Worm (Caenorhabditis elegans) whole organism, L3 larva: ENCODE results near the gene calu-1.

ENCODE experiments used
- R02D3.7 ChIP-seq: fragments of 150-350 bp; optimal IDR thresholded peaks from 2 replicates; lab custom pipeline; 2014; ENCODE audit warnings: missing biosample characterization, missing genetic modification characterization
- ZK546.5 ChIP-seq: sonication (generic microtip); optimal IDR thresholded peaks from 2 replicates; lab custom pipeline; 2017; ENCODE audit warnings: missing biosample characterization, missing genetic modification characterization
- aly-2 ChIP-seq: fragments of 150-350 bp; optimal IDR thresholded peaks from 2 replicates; lab custom pipeline; 2014; ENCODE audit warnings: missing biosample characterization, missing genetic modification characterization
- ceh-16 ChIP-seq: sonication (generic microtip); optimal IDR thresholded peaks from 2 replicates; lab custom pipeline; 2017; ENCODE audit warnings: missing biosample characterization, missing genetic modification characterization
- ceh-28 ChIP-seq: fragments of 150-350 bp; optimal IDR thresholded peaks from 2 replicates; lab custom pipeline; 2014; ENCODE audit warnings: missing biosample characterization, missing genetic modification reagents, missing genetic modification characterization
- ceh-9 ChIP-seq: sonication (generic microtip); optimal IDR thresholded peaks from 2 replicates; lab custom pipeline; 2018; ENCODE audit warnings: missing biosample characterization, missing genetic modification characterization
- daf-12 ChIP-seq: fragments of 150-350 bp; optimal IDR thresholded peaks from 2 replicates; lab custom pipeline; 2014; ENCODE audit warnings: missing biosample characterization, missing genetic modification reagents, missing genetic modification characterization
- egl-27 ChIP-seq: sonication (generic microtip); optimal IDR thresholded peaks from 4 replicates; lab custom pipeline; 2017; ENCODE audit warnings: missing biosample characterization, missing genetic modification reagents, missing genetic modification characterization
- egl-5 ChIP-seq: fragments of 150-350 bp; optimal IDR thresholded peaks from 2 replicates; lab custom pipeline; 2017; ENCODE audit warnings: missing biosample characterization, missing genetic modification reagents, missing genetic modification characterization, inconsistent platforms
- elt-1 ChIP-seq: fragments of 150-350 bp; optimal IDR thresholded peaks from 2 replicates; lab custom pipeline; 2014; ENCODE audit warnings: missing biosample characterization, missing genetic modification characterization
- elt-2 ChIP-seq: sonication (generic microtip); optimal IDR thresholded peaks from 2 replicates; lab custom pipeline; 2016; ENCODE audit warnings: missing genetic modification reagents, mild to moderate bottlenecking, missing genetic modification characterization, missing compliant biosample characterization
- fkh-10 ChIP-seq: sonication (generic microtip); optimal IDR thresholded peaks from 2 replicates; lab custom pipeline; 2017; ENCODE audit warnings: missing biosample characterization, missing genetic modification reagents, missing genetic modification characterization
- fkh-2 ChIP-seq: fragments of 150-350 bp; optimal IDR thresholded peaks from 2 replicates; lab custom pipeline; 2014; ENCODE audit warnings: missing biosample characterization, missing genetic modification reagents, missing genetic modification characterization
- fos-1 ChIP-seq: fragments of 150-350 bp; optimal IDR thresholded peaks from 2 replicates; lab custom pipeline; 2014; ENCODE audit warnings: missing biosample characterization, missing genetic modification characterization
- lin-15B ChIP-seq: fragments of 150-350 bp; optimal IDR thresholded peaks from 2 replicates; lab custom pipeline; 2014; ENCODE audit warnings: missing biosample characterization, missing genetic modification characterization
- lin-39 ChIP-seq: fragments of 150-350 bp; optimal IDR thresholded peaks from 2 replicates; lab custom pipeline; 2018; ENCODE audit warnings: missing biosample characterization, missing genetic modification reagents, missing genetic modification characterization
- lsy-12 ChIP-seq: sonication (generic microtip); optimal IDR thresholded peaks from 2 replicates; lab custom pipeline; 2016; ENCODE audit warnings: mild to moderate bottlenecking, missing genetic modification characterization, missing compliant biosample characterization
- mml-1 ChIP-seq: fragments of 150-350 bp; sonication (generic microtip); optimal IDR thresholded peaks from 3 replicates; lab custom pipeline; 2014; ENCODE audit warnings: missing biosample characterization, missing genetic modification characterization
- nfya-1 ChIP-seq: sonication (generic microtip); optimal IDR thresholded peaks from 2 replicates; lab custom pipeline; 2017; ENCODE audit warnings: missing genetic modification characterization, mild to moderate bottlenecking, missing compliant biosample characterization, antibody characterized with exemption, moderate library complexity; ENCODE audit not compliant: insufficient read depth
- nhr-11 ChIP-seq: fragments of 150-350 bp; optimal IDR thresholded peaks from 2 replicates; lab custom pipeline; 2014; ENCODE audit warnings: missing biosample characterization, missing genetic modification characterization
- nhr-23 ChIP-seq: fragments of 150-350 bp; optimal IDR thresholded peaks from 2 replicates; lab custom pipeline; 2014; ENCODE audit warnings: missing biosample characterization, missing genetic modification reagents, missing genetic modification characterization
- nhr-25 ChIP-seq: sonication (generic microtip); optimal IDR thresholded peaks from 2 replicates; lab custom pipeline; 2017; ENCODE audit warnings: missing biosample characterization, missing genetic modification characterization
- nhr-28 ChIP-seq: fragments of 150-350 bp; optimal IDR thresholded peaks from 2 replicates; lab custom pipeline; 2014; ENCODE audit warnings: missing biosample characterization, missing genetic modification characterization
- nhr-43 ChIP-seq: sonication (generic microtip); optimal IDR thresholded peaks from 2 replicates; lab custom pipeline; 2016; ENCODE audit warnings: mild to moderate bottlenecking, missing genetic modification characterization, missing compliant biosample characterization; ENCODE audit not compliant: poor library complexity, severe bottlenecking
- nhr-67 ChIP-seq: fragments of 150-350 bp; optimal IDR thresholded peaks from 2 replicates; lab custom pipeline; 2014; ENCODE audit warnings: missing biosample characterization, missing genetic modification characterization
- nhr-76 ChIP-seq: fragments of 150-350 bp; sonication (generic microtip); optimal IDR thresholded peaks from 5 replicates; lab custom pipeline; 2014; ENCODE audit warnings: missing biosample characterization, missing genetic modification characterization
- pha-4 ChIP-seq: fragments of 150-350 bp; optimal IDR thresholded peaks from 2 replicates; lab custom pipeline; 2014; ENCODE audit warnings: missing biosample characterization, missing genetic modification reagents, missing genetic modification characterization
- pqm-1 ChIP-seq: fragments of 150-350 bp; optimal IDR thresholded peaks from 2 replicates; lab custom pipeline; 2017; ENCODE audit warnings: missing biosample characterization, missing genetic modification characterization, inconsistent platforms
- sea-2 ChIP-seq: fragments of 150-350 bp; sonication (generic microtip); optimal IDR thresholded peaks from 4 replicates; lab custom pipeline; 2014; ENCODE audit warnings: missing biosample characterization, missing genetic modification reagents, missing genetic modification characterization
- skn-1 ChIP-seq: fragments of 150-350 bp; optimal IDR thresholded peaks from 2 replicates; lab custom pipeline; 2014; ENCODE audit warnings: missing biosample characterization, missing genetic modification characterization
- snpc-4 ChIP-seq: fragments of 150-350 bp; optimal IDR thresholded peaks from 2 replicates; lab custom pipeline; 2014; ENCODE audit warnings: missing biosample characterization, missing genetic modification characterization
- tbx-2 ChIP-seq: sonication (generic microtip); optimal IDR thresholded peaks from 2 replicates; lab custom pipeline; 2016; ENCODE audit warnings: mild to moderate bottlenecking, missing genetic modification characterization, missing compliant biosample characterization
- unc-39 ChIP-seq: sonication (generic microtip); optimal IDR thresholded peaks from 4 replicates; lab custom pipeline; 2017; ENCODE audit warnings: missing biosample characterization, missing genetic modification characterization
- unc-62 ChIP-seq: fragments of 150-350 bp; sonication (generic microtip); optimal IDR thresholded peaks from 4 replicates; lab custom pipeline; 2014; ENCODE audit warnings: missing biosample characterization, missing genetic modification reagents, missing genetic modification characterization
- zag-1 ChIP-seq: fragments of 150-350 bp; optimal IDR thresholded peaks from 2 replicates; lab custom pipeline; 2014; ENCODE audit warnings: missing biosample characterization, missing genetic modification characterization
- ztf-11 ChIP-seq: fragments of 150-350 bp; optimal IDR thresholded peaks from 2 replicates; lab custom pipeline; 2014; ENCODE audit warnings: missing biosample characterization, missing genetic modification characterization

The calu-1 gene

ce11 chrX:4970863-4971345, at the start of gene calu-1:
TSS of gene calu-1 (minus strand) at chrX:4970913.
- TF ChIP-seq ZK546.5 (tag; lab: Kevin White, UChicago) (no peak), nhr-23 (tag; lab: Kevin White, UChicago) (peak; percentile 15), pha-4 (peak; percentile 10)

- TF ChIP-seq nhr-23 (tag; lab: Kevin White, UChicago) (peak; percentile 47), lsy-12 (tag; lab: Kevin White, UChicago) (no peak), snpc-4 (tag; lab: Kevin White, UChicago) (peak; percentile 11), nhr-25 (tag; lab: Kevin White, UChicago) (peak; percentile 43), elt-2 (tag; lab: Kevin White, UChicago) (peak; percentile 56), egl-27 (tag; lab: Kevin White, UChicago) (no peak), ceh-28 (peak; percentile 58), pha-4 (peak; percentile 58), nhr-67 (no peak), nhr-28 (tag; lab: Kevin White, UChicago) (no peak), nhr-76 (no peak), unc-62 (GFP tag; lab: Kevin White, UChicago) (no peak), pqm-1 (peak; percentile 27), lin-39 (peak; percentile 31), nfya-1 (tag; lab: Kevin White, UChicago) (peak; percentile 19), fkh-10 (GFP tag; lab: Kevin White, UChicago) (no peak), elt-1 (tag; lab: Kevin White, UChicago) (no peak)
Measured at ce11 chrX:5018062-5018653, 47.4 kb upstream of the calu-1 start.

ce11 chrX:5017591-5017990, 46.9 kb upstream of the calu-1 start, which contains the start of gene sek-3:
TSS of gene sek-3 (plus strand) at chrX:5017891.
- TF ChIP-seq skn-1 (tag; lab: Kevin White, UChicago) (no peak), ztf-11 (no peak), unc-39 (tag; lab: Kevin White, UChicago) (no peak), aly-2 (tag; lab: Kevin White, UChicago) (no peak), nhr-11 (tag; lab: Kevin White, UChicago) (no peak), lin-39 (no peak), ceh-9 (no peak), ceh-16 (tag; lab: Kevin White, UChicago) (no peak), nhr-76 (no peak)

- TF ChIP-seq R02D3.7 (tag; lab: Kevin White, UChicago): no peak
- TF ChIP-seq fkh-2 (tag; lab: Kevin White, UChicago): no peak
- no peak for TF ChIP-seq nhr-28 (tag; lab: Kevin White, UChicago)
- TF ChIP-seq aly-2 (tag; lab: Kevin White, UChicago): no peak
- TF ChIP-seq snpc-4 (tag; lab: Kevin White, UChicago): no peak
- no peak for TF ChIP-seq lsy-12 (tag; lab: Kevin White, UChicago)
- no peak for TF ChIP-seq lin-15B
- no peak for TF ChIP-seq elt-2 (tag; lab: Kevin White, UChicago)
- no peak for TF ChIP-seq nhr-11 (tag; lab: Kevin White, UChicago)
- TF ChIP-seq fos-1: no peak
- no peak for TF ChIP-seq nhr-43
- TF ChIP-seq fkh-10 (GFP tag; lab: Kevin White, UChicago): no peak
- TF ChIP-seq egl-5: no peak
- no peak for TF ChIP-seq tbx-2 (tag; lab: Kevin White, UChicago)
- no peak for TF ChIP-seq elt-1 (tag; lab: Kevin White, UChicago)
- TF ChIP-seq daf-12: no peak
- no peak for TF ChIP-seq mml-1
- TF ChIP-seq sea-2 (GFP tag; lab: Kevin White, UChicago): no peak
- TF ChIP-seq zag-1 (tag; lab: Kevin White, UChicago): no peak
Measured at ce11 chrX:5015775-5016174, 45.1 kb upstream of the calu-1 start, which contains the start of gene ZC449.8. TSS of gene ZC449.8 (plus strand) at chrX:5016075.
